Worm (Caenorhabditis elegans): ENCODE data around the gene scav-4.
A peak's percentile ranks its signal among the peaks of the same experiment; 100 is the strongest.

The scav-4 gene

DNA sequence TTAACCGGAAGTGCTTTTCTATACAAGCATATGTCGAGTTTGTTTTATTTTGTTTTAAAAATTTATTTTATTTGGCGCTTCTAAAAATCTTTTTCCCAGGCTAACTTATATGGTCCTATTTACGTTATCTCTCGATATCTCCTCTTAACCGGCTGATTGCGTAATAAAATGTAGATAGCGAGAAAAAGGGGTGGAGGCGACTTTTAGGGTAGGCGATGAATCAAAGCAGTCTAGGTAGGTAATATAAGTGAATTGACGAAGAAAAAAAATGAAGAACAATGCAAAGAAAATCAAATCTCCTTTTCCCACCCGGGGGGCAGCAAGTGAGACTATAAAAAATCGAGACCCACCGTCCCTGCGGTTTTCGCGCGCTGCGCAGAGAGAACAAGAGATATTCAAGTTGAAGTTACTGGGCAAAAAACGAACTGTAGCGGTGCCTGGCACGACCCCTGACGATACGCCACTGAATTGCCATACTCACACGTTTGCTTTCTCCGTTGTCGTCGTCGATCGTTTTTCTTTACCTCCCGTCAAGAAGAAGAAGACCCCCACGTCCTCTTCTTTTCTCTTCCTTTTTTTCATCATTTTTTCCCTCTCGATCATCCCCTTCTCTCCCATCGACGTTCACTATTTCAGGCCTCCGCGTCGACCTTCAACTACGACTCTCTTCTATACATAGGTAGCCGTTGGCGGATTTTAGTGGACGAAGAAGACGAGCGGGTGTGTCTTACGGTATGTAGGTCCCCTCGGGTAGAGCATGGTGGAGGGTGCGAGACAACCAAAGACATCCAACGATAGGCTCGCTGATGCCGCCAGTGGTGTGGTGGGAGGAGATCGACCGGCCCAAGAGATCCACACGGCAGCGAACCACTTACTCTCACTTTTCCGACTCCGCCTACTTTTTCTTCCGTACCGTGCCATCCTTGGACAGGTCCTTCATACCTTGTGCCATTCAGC, 26.6 kb downstream of the scav-4 start, which contains the start of gene nhr-25:
Gene nhr-25, plus strand, starts transcription at position 637 of the 957 bp plus-strand sequence.
- peak; percentile 23 for TF ChIP-seq sma-9 (GFP tag; optimal IDR thresholded peaks at IDR 0.05)
- no peak for TF ChIP-seq sma-9 (tag; optimal IDR thresholded peaks at IDR 0.05)
- peak; percentile 57 for TF ChIP-seq nhr-21 (tag; optimal IDR thresholded peaks at IDR 0.05)
- TF ChIP-seq R02D3.7 (tag; optimal IDR thresholded peaks at IDR 0.05) = no peak
- peak in 1 of 2 experiments; percentile 7 for TF ChIP-seq lsy-2 (tag; optimal IDR thresholded peaks at IDR 0.05)
- no peak for TF ChIP-seq nhr-12 (tag; optimal IDR thresholded peaks at IDR 0.05)
- TF ChIP-seq sma-3 (GFP tag; optimal IDR thresholded peaks at IDR 0.05) = peak; percentile 78
- TF ChIP-seq ztf-4 (tag; optimal IDR thresholded peaks at IDR 0.05) = no peak
- peak; percentile 94 for TF ChIP-seq blmp-1 (tag; optimal IDR thresholded peaks at IDR 0.05; ENCODE audit: insufficient read depth)
- TF ChIP-seq nhr-25 (tag; optimal IDR thresholded peaks at IDR 0.05) = peak; percentile 96
- TF ChIP-seq fos-1 (tag; optimal IDR thresholded peaks at IDR 0.05) = peak; percentile 35
- peak; percentile 23 for TF ChIP-seq egl-27 (tag; optimal IDR thresholded peaks at IDR 0.05)

- peak; percentile 99 for TF ChIP-seq nhr-25 (tag; optimal IDR thresholded peaks at IDR 0.05)
- TF ChIP-seq ztf-11 (tag; optimal IDR thresholded peaks at IDR 0.05) = no peak
- TF ChIP-seq ceh-16 (tag; optimal IDR thresholded peaks at IDR 0.05) = peak; percentile 41
- peak; percentile 99 for TF ChIP-seq blmp-1 (tag; optimal IDR thresholded peaks at IDR 0.05; ENCODE audit: insufficient read depth)
- TF ChIP-seq sma-9 (GFP tag; optimal IDR thresholded peaks at IDR 0.05) = peak; percentile 69
- no peak for TF ChIP-seq sma-9 (tag; optimal IDR thresholded peaks at IDR 0.05)
Observed at ce11 chrX:13008895-13009294, 27.3 kb downstream of the scav-4 start.

- TF ChIP-seq egl-27 (tag; optimal IDR thresholded peaks at IDR 0.05) (peak; percentile 30), alr-1 (tag; optimal IDR thresholded peaks at IDR 0.05) (no peak), nhr-21 (tag; optimal IDR thresholded peaks at IDR 0.05) (peak; percentile 63), sma-9 (GFP tag; optimal IDR thresholded peaks at IDR 0.05) (peak; percentile 46), sma-9 (tag; optimal IDR thresholded peaks at IDR 0.05) (no peak), fos-1 (tag; optimal IDR thresholded peaks at IDR 0.05) (peak; percentile 31), sem-4 (tag; optimal IDR thresholded peaks at IDR 0.05) (peak; percentile 50), blmp-1 (tag; optimal IDR thresholded peaks at IDR 0.05; ENCODE audit: insufficient read depth) (peak; percentile 91), lsy-2 (tag; optimal IDR thresholded peaks at IDR 0.05) (peak in 1 of 2 experiments; percentile 16), ceh-16 (tag; optimal IDR thresholded peaks at IDR 0.05) (peak; percentile 73), nhr-25 (tag; optimal IDR thresholded peaks at IDR 0.05) (peak; percentile 98), R02D3.7 (tag; optimal IDR thresholded peaks at IDR 0.05) (no peak), nhr-129 (tag; optimal IDR thresholded peaks at IDR 0.05) (no peak), Y55F3AM.14 (GFP tag; optimal IDR thresholded peaks at IDR 0.05) (peak; percentile 76)
Observed at ce11 chrX:13009645-13010044, 28.1 kb downstream of the scav-4 start.

- TF ChIP-seq fos-1 (tag; optimal IDR thresholded peaks at IDR 0.05) = no peak
- no peak for TF ChIP-seq mbf-1 (tag; optimal IDR thresholded peaks at IDR 0.05)
- TF ChIP-seq nhr-25 (tag; optimal IDR thresholded peaks at IDR 0.05) = peak; percentile 26
- TF ChIP-seq ceh-16 (tag; optimal IDR thresholded peaks at IDR 0.05) = peak; percentile 86
- TF ChIP-seq elt-1 (tag; optimal IDR thresholded peaks at IDR 0.05) = peak; percentile 74
- TF ChIP-seq peb-1 (tag; optimal IDR thresholded peaks at IDR 0.05) = no peak
- TF ChIP-seq nhr-77 (tag; optimal IDR thresholded peaks at IDR 0.05) = no peak
- TF ChIP-seq nhr-12 (tag; optimal IDR thresholded peaks at IDR 0.05) = no peak
- TF ChIP-seq sma-9 (GFP tag; optimal IDR thresholded peaks at IDR 0.05) = peak; percentile 15
- no peak for TF ChIP-seq sma-9 (tag; optimal IDR thresholded peaks at IDR 0.05)
- no peak for TF ChIP-seq unc-39 (tag; optimal IDR thresholded peaks at IDR 0.05)
- no peak for TF ChIP-seq ztf-1 (GFP tag; conservative IDR thresholded peaks at IDR 0.05)
- no peak for TF ChIP-seq aly-2 (tag; optimal IDR thresholded peaks at IDR 0.05)
- TF ChIP-seq gmeb-1 (tag; optimal IDR thresholded peaks at IDR 0.05) = no peak
Observed at ce11 chrX:13011897-13012296, 30.3 kb downstream of the scav-4 start.

ce11 chrX:13014341-13014740, 32.8 kb downstream of the scav-4 start:
- peak; percentile 10 for TF ChIP-seq blmp-1 (tag; optimal IDR thresholded peaks at IDR 0.05; ENCODE audit: insufficient read depth)
- TF ChIP-seq nhr-25 (tag; optimal IDR thresholded peaks at IDR 0.05) = peak; percentile 94
- TF ChIP-seq nhr-10 (tag; optimal IDR thresholded peaks at IDR 0.05) = no peak
- peak; percentile 10 for TF ChIP-seq nhr-6 (tag; optimal IDR thresholded peaks at IDR 0.05)

DNA sequence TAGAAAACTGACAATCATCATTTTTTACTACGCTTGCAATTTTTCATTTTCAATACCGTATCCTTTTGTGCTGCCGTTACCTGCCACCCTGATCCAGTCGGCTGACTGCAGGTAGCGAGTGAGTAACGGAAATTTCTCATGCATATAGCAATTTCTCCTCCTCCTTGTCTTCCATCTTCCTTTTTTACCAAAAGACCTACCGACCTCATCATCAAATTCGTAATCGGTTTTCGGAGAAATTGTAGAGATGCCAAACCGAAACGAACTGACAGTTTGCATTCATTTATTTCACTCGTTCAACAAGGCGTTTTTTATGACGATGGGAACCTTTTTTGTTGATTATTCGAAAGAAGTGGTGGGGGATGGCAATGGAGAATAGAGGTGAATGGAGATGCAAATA, 34.7 kb downstream of the scav-4 start:
- TF ChIP-seq ztf-1 (GFP tag; conservative IDR thresholded peaks at IDR 0.05) (no peak), dmd-4 (tag; optimal IDR thresholded peaks at IDR 0.05) (no peak), lin-11 (tag; optimal IDR thresholded peaks at IDR 0.05) (no peak), alr-1 (tag; optimal IDR thresholded peaks at IDR 0.05) (no peak), zag-1 (tag; optimal IDR thresholded peaks at IDR 0.05) (no peak), fos-1 (tag; optimal IDR thresholded peaks at IDR 0.05) (no peak), nhr-11 (tag; optimal IDR thresholded peaks at IDR 0.05) (no peak)

Data from whole organism, L2 larva.